Worm (Caenorhabditis elegans) whole organism, young adult: ENCODE data around the gene sul-2.

Experiments
- B0019.2 ChIP-seq: fragments of 200-800 bp; sonication (Bioruptor generic); conservative IDR thresholded peaks from 2 replicates; pipeline ENCODE4 v1.3.6; 2022; ENCODE audit warnings: missing genetic modification reagents, missing genetic modification characterization, missing compliant biosample characterization
- F57C9.4 ChIP-seq: sonication (generic microtip); optimal IDR thresholded peaks from 2 replicates; lab custom pipeline; 2017; ENCODE audit warnings: mild to moderate bottlenecking, missing genetic modification characterization, missing compliant biosample characterization
- K11D2.4 ChIP-seq: fragments of 200-800 bp; sonication (Bioruptor generic); IDR thresholded peaks from 2 replicates; pipeline ENCODE4 v1.3.6; 2022; ENCODE audit warnings: missing genetic modification reagents, missing genetic modification characterization, missing compliant biosample characterization
- Y53G8AR.9 ChIP-seq: fragments of 200-800 bp; sonication (Bioruptor generic); conservative IDR thresholded peaks from 2 replicates; pipeline ENCODE4 v1.3.6; 2022; ENCODE audit warnings: missing genetic modification reagents, missing genetic modification characterization, missing compliant biosample characterization
- Y79H2A.3 ChIP-seq: fragments of 200-800 bp; sonication (Bioruptor generic); conservative IDR thresholded peaks from 2 replicates; pipeline ENCODE4 v1.3.6; 2022; ENCODE audit warnings: missing genetic modification reagents, missing genetic modification characterization, missing compliant biosample characterization
- attf-5 ChIP-seq: fragments of 200-800 bp; sonication (Bioruptor generic); optimal IDR thresholded peaks from 2 replicates; lab custom pipeline; 2018; ENCODE audit warnings: mild to moderate bottlenecking, missing genetic modification characterization, missing compliant biosample characterization
- attf-6 ChIP-seq: fragments of 200-800 bp; sonication (Bioruptor generic); IDR thresholded peaks from 2 replicates; pipeline ENCODE4 v1.3.6; 2022; ENCODE audit warnings: missing genetic modification reagents, missing genetic modification characterization, missing compliant biosample characterization
- ceh-100 ChIP-seq: fragments of 200-800 bp; sonication (Bioruptor generic); IDR thresholded peaks from 2 replicates; pipeline ENCODE4 v1.3.6; 2022; ENCODE audit warnings: missing genetic modification reagents, missing genetic modification characterization, missing compliant biosample characterization
- ceh-58 ChIP-seq: fragments of 200-800 bp; sonication (Bioruptor generic); IDR thresholded peaks from 2 replicates; pipeline ENCODE4 v1.3.6; 2022; ENCODE audit warnings: missing genetic modification characterization, missing compliant biosample characterization
- dox-1 ChIP-seq: fragments of 200-800 bp; sonication (Bioruptor generic); IDR thresholded peaks from 2 replicates; pipeline ENCODE4 v1.3.6; 2022; ENCODE audit warnings: missing genetic modification reagents, missing genetic modification characterization, missing compliant biosample characterization
- efl-1 ChIP-seq: fragments of 150-350 bp; optimal IDR thresholded peaks from 2 replicates; lab custom pipeline; 2014; ENCODE audit warnings: missing biosample characterization, missing genetic modification reagents, missing genetic modification characterization
- fkh-3 ChIP-seq: sonication (generic microtip); optimal IDR thresholded peaks from 2 replicates; lab custom pipeline; 2016; ENCODE audit warnings: mild to moderate bottlenecking, missing genetic modification characterization, missing compliant biosample characterization
- hmg-1.2 ChIP-seq: fragments of 200-800 bp; sonication (Bioruptor generic); IDR thresholded peaks from 2 replicates; pipeline ENCODE4 v1.3.6; 2022; ENCODE audit warnings: missing genetic modification reagents, missing genetic modification characterization, missing compliant biosample characterization
- lin-35 ChIP-seq, 3 experiments: fragments of 150-350 bp in 2 of 3; sonication (generic microtip) in 1 of 3; optimal IDR thresholded peaks; 2 replicates each; lab custom pipeline; 2014 to 2018; ENCODE audit warnings: missing biosample characterization in 3 of 3, missing genetic modification characterization in 3 of 3, missing genetic modification reagents in 3 of 3
- lin-40 ChIP-seq: sonication (generic microtip); optimal IDR thresholded peaks from 2 replicates; lab custom pipeline; 2016; ENCODE audit warnings: missing genetic modification characterization, mild to moderate bottlenecking, missing compliant biosample characterization, missing genotype, missing genetic modification reagents
- madf-3 ChIP-seq: fragments of 200-800 bp; sonication (Bioruptor generic); IDR thresholded peaks from 2 replicates; pipeline ENCODE4 v1.3.6; 2022; ENCODE audit warnings: missing genetic modification reagents, missing genetic modification characterization, missing compliant biosample characterization
- madf-6 ChIP-seq: fragments of 200-800 bp; sonication (Bioruptor generic); IDR thresholded peaks from 2 replicates; pipeline ENCODE4 v1.3.6; 2022; ENCODE audit warnings: missing genetic modification reagents, missing genetic modification characterization, missing compliant biosample characterization
- madf-8 ChIP-seq: fragments of 200-800 bp; sonication (Bioruptor generic); conservative IDR thresholded peaks from 2 replicates; pipeline ENCODE4 v1.3.6; 2022; ENCODE audit warnings: missing genetic modification reagents, missing genetic modification characterization, missing compliant biosample characterization
- mes-4 ChIP-seq: sonication (generic microtip); optimal IDR thresholded peaks from 2 replicates; lab custom pipeline; 2016; ENCODE audit warnings: missing genotype, missing genetic modification characterization, missing compliant biosample characterization
- nhr-90 ChIP-seq: sonication (generic microtip); optimal IDR thresholded peaks from 2 replicates; lab custom pipeline; 2016; ENCODE audit warnings: missing genotype, mild to moderate bottlenecking, missing genetic modification characterization, missing compliant biosample characterization
- pha-4 ChIP-seq: fragments of 150-350 bp; sonication (generic microtip); optimal IDR thresholded peaks from 2 replicates; lab custom pipeline; 2014; ENCODE audit warnings: missing biosample characterization, missing genetic modification reagents, missing genetic modification characterization
- rcor-1 ChIP-seq: fragments of 200-800 bp; sonication (Bioruptor generic); IDR thresholded peaks from 2 replicates; pipeline ENCODE4 v1.3.6; 2022; ENCODE audit warnings: missing genetic modification reagents, missing genetic modification characterization, missing compliant biosample characterization
- rpc-1 ChIP-seq, 2 experiments: fragments of 150-350 bp in 1 of 2; sonication (generic microtip) in 1 of 2; optimal IDR thresholded peaks; 2 replicates each; lab custom pipeline; 2014 to 2018; ENCODE audit warnings: missing biosample characterization in 1 of 2, missing genetic modification characterization in 1 of 2, missing genetic modification reagents in 1 of 2, missing genotype in 1 of 2
- sdz-38 ChIP-seq: sonication (generic microtip); optimal IDR thresholded peaks from 2 replicates; lab custom pipeline; 2016; ENCODE audit warnings: missing genotype, missing genetic modification characterization, missing compliant biosample characterization
- snpc-1.3 ChIP-seq: sonication (generic microtip); optimal IDR thresholded peaks from 2 replicates; lab custom pipeline; 2017; ENCODE audit warnings: missing genetic modification characterization, mild to moderate bottlenecking, missing compliant biosample characterization, antibody characterized with exemption, moderate library complexity, missing genotype, missing genetic modification reagents; ENCODE audit not compliant: insufficient read depth
- sptf-2 ChIP-seq: fragments of 200-800 bp; sonication (Bioruptor generic); optimal IDR thresholded peaks from 2 replicates; lab custom pipeline; 2018; ENCODE audit warnings: mild to moderate bottlenecking, missing genetic modification characterization, missing compliant biosample characterization
- tbx-9 ChIP-seq: sonication (generic microtip); optimal IDR thresholded peaks from 2 replicates; lab custom pipeline; 2016; ENCODE audit warnings: borderline replicate concordance, missing genetic modification characterization, inconsistent platforms, missing compliant biosample characterization
- tlf-1 ChIP-seq: fragments of 200-800 bp; sonication (Bioruptor generic); optimal IDR thresholded peaks from 2 replicates; lab custom pipeline; 2018; ENCODE audit warnings: mild to moderate bottlenecking, missing genetic modification characterization, missing compliant biosample characterization
- xnd-1 ChIP-seq: sonication (generic microtip); optimal IDR thresholded peaks from 2 replicates; lab custom pipeline; 2016; ENCODE audit warnings: missing genotype, missing genetic modification reagents, missing genetic modification characterization, missing compliant biosample characterization
- zim-3 ChIP-seq: sonication (generic microtip); optimal IDR thresholded peaks from 2 replicates; lab custom pipeline; 2017; ENCODE audit warnings: mild to moderate bottlenecking, missing genetic modification characterization, moderate library complexity, missing compliant biosample characterization
- ztf-18 ChIP-seq: sonication (generic microtip); optimal IDR thresholded peaks from 2 replicates; lab custom pipeline; 2016; ENCODE audit warnings: missing genotype, mild to moderate bottlenecking, missing genetic modification characterization, missing compliant biosample characterization
- ztf-22 ChIP-seq: fragments of 200-800 bp; sonication (Bioruptor generic); optimal IDR thresholded peaks from 2 replicates; lab custom pipeline; 2018; ENCODE audit warnings: mild to moderate bottlenecking, missing genetic modification characterization, moderate library complexity, missing compliant biosample characterization
- ztf-3 ChIP-seq: fragments of 200-800 bp; sonication (Bioruptor generic); optimal IDR thresholded peaks from 2 replicates; lab custom pipeline; 2018; ENCODE audit warnings: mild to moderate bottlenecking, missing genetic modification characterization, missing compliant biosample characterization

Gene sul-2

DNA sequence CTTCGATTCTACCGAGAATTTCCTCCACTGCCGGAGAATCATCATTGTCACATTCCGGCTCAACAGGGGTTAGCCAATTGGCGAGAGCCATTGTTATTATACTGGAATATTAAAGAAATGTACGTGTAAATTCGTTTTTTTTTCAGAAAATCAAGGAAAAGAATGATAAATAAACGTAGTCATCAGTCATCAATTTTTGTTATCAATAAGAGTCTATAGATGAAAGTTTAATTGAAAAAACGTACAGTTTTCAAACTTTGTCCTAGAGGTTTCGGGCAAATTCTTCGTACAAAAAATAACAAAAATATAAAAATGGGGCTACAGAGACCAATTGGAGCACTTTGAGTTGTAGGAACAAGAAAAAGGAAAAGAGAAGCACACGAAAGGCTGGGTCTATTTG, 41.4 kb downstream of the sul-2 start, which contains the start of gene F20D6.11:
Gene F20D6.11 (minus strand): TSS at position 101 of the 400 bp plus-strand sequence.
- TF ChIP-seq zim-3 (no peak), lin-35 (GFP tag; optimal IDR thresholded peaks at IDR 0.05; lab: Kevin White, UChicago) (no peak), Y79H2A.3 (GFP tag; lab: Robert Waterston, UW) (no peak), ztf-22 (GFP tag; lab: Kevin White, UChicago) (no peak), snpc-1.3 (tag; lab: Kevin White, UChicago) (no peak), sptf-2 (GFP tag; lab: Kevin White, UChicago) (no peak), madf-6 (no peak), dox-1 (GFP tag; lab: Robert Waterston, UW) (no peak)

DNA sequence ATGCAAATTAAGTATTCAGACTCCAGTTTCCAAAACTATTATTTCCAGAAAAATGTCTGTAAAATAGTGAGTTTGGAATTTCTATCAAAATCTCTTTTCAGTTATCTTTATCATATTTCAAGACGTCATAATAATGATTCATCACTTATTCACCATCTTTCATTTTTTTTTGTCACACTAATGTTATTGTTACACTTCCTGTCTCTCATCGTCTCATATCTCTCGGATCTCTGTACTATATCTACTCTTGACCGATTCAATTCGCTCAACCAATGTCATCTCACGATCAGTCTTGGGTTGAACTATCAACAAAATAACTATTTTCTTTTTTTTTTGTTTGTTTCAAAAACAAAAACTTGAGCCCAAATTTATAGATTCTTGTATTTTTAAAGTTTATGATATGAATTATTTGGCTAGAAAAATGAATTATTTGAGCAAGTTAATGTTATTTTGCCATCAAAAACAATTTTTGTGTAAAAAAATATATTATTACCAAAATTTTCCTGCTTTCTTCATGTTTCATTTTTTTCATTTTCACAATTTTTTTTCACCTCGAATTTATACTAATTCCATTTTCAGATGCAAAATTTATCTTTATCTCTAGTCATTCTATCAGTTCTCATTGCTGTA, 43.8 kb downstream of the sul-2 start, which contains the start of gene cri-2:
Gene cri-2 (plus strand): TSS at position 580 of the 630 bp plus-strand sequence.
- TF ChIP-seq xnd-1 (tag; lab: Kevin White, UChicago) (no peak), pha-4 (tag; lab: Kevin White, UChicago) (no peak), mes-4 (tag; lab: Kevin White, UChicago) (no peak), K11D2.4 (no peak), F57C9.4 (tag; lab: Kevin White, UChicago) (no peak), lin-35 (GFP tag; optimal IDR thresholded peaks at IDR 0.05; lab: Kevin White, UChicago) (no peak), hmg-1.2 (GFP tag; lab: Robert Waterston, UW) (peak; percentile 18; the same call in 1 of the 2 replicates)

- TF ChIP-seq hmg-1.2 (GFP tag; lab: Robert Waterston, UW) (peak; percentile 30; the same call in 1 of the 2 replicates), lin-40 (tag; lab: Kevin White, UChicago) (no peak), snpc-1.3 (tag; lab: Kevin White, UChicago) (no peak), efl-1 (no peak)
These were observed 45.6 kb downstream of the sul-2 start, which contains the start of gene cest-17 for ce11 chrV:8203085-8203643. TSS of gene cest-17 (plus strand) at chrV:8203332.

DNA sequence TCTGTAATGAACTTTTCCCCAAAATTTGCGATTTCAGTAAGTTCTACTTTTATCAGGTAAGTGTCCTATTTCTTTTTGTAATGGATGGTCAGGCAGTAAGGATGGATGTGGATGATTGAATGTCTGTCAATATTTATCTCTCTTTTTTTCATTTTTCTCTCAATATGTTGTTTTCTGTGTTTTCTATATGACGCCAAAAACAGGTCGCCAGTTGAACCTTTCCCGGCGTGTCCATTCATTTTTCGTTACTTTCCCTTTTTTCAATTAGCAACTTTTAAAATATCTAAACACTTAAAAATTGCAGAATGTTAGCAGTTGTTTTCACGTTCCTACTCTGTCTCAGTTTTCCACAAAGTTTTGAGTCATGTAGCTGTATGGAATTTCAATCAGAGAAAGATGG, 49.4 kb downstream of the sul-2 start, which contains the start of gene timp-1:
Gene timp-1 (plus strand): TSS at position 305 of the 400 bp plus-strand sequence.
- TF ChIP-seq tbx-9 (tag; lab: Kevin White, UChicago): no peak
- no peak for TF ChIP-seq ceh-100
- no peak for TF ChIP-seq B0019.2 (GFP tag; lab: Robert Waterston, UW)
- TF ChIP-seq ztf-18 (tag; lab: Kevin White, UChicago): no peak
- no peak for TF ChIP-seq Y53G8AR.9 (GFP tag; lab: Robert Waterston, UW)
- TF ChIP-seq nhr-90 (tag; lab: Kevin White, UChicago): no peak
- TF ChIP-seq tlf-1 (GFP tag; lab: Kevin White, UChicago): no peak
- TF ChIP-seq rcor-1 (GFP tag; lab: Robert Waterston, UW): no peak
- no peak for TF ChIP-seq ztf-3 (GFP tag; lab: Kevin White, UChicago)
- no peak for TF ChIP-seq attf-5
- no peak for TF ChIP-seq madf-8 (GFP tag; lab: Robert Waterston, UW)
- no peak for TF ChIP-seq rpc-1 (optimal IDR thresholded peaks at IDR 0.05; lab: Kevin White, UChicago)
- no peak for TF ChIP-seq rpc-1 (tag; optimal IDR thresholded peaks at IDR 0.05; lab: Kevin White, UChicago)
- TF ChIP-seq attf-6 (GFP tag; lab: Robert Waterston, UW): no peak
- TF ChIP-seq sdz-38 (tag; lab: Kevin White, UChicago): no peak
- no peak for TF ChIP-seq ceh-58 (GFP tag; lab: Robert Waterston, UW)
- TF ChIP-seq fkh-3 (tag; lab: Kevin White, UChicago): no peak
- TF ChIP-seq madf-3 (GFP tag; lab: Robert Waterston, UW): no peak
- no peak for TF ChIP-seq lin-35 (GFP tag; optimal IDR thresholded peaks at IDR 0.05; lab: Kevin White, UChicago)
